Worm (Caenorhabditis elegans) whole organism, young adult: ENCODE measurements around the gene R12B2.13.

Source experiments
- F10E7.11 ChIP-seq: sonication (generic microtip); optimal IDR thresholded peaks from 2 replicates; lab custom pipeline; 2017; ENCODE audit warnings: mild to moderate bottlenecking, missing genetic modification characterization, moderate library complexity, missing compliant biosample characterization
- F33H1.4 ChIP-seq: fragments of 200-800 bp; sonication (Bioruptor generic); IDR thresholded peaks from 2 replicates; pipeline ENCODE4 v1.3.6; 2022; ENCODE audit warnings: missing genetic modification reagents, missing genetic modification characterization, missing compliant biosample characterization
- T07F8.4 ChIP-seq: sonication (generic microtip); optimal IDR thresholded peaks from 2 replicates; lab custom pipeline; 2016; ENCODE audit warnings: mild to moderate bottlenecking, missing genetic modification characterization, moderate library complexity, missing compliant biosample characterization
- ceh-27 ChIP-seq: fragments of 200-800 bp; sonication (Bioruptor generic); optimal IDR thresholded peaks from 2 replicates; lab custom pipeline; 2018; ENCODE audit warnings: mild to moderate bottlenecking, missing genetic modification characterization, moderate library complexity, missing compliant biosample characterization
- chd-7 ChIP-seq: sonication (generic microtip); optimal IDR thresholded peaks from 2 replicates; lab custom pipeline; 2016; ENCODE audit warnings: mild to moderate bottlenecking, missing genetic modification characterization, moderate library complexity, missing compliant biosample characterization
- let-526 ChIP-seq: fragments of 200-800 bp; sonication (Bioruptor generic); IDR thresholded peaks from 2 replicates; pipeline ENCODE4 v1.3.6; 2022; ENCODE audit warnings: missing genetic modification reagents, missing genetic modification characterization, missing compliant biosample characterization
- lin-35 ChIP-seq, 3 experiments: fragments of 150-350 bp in 2 of 3; sonication (generic microtip) in 1 of 3; optimal IDR thresholded peaks; 2 replicates each; lab custom pipeline; 2014 to 2018; ENCODE audit warnings: missing biosample characterization in 3 of 3, missing genetic modification characterization in 3 of 3, missing genetic modification reagents in 3 of 3
- mcd-1 ChIP-seq: fragments of 200-800 bp; sonication (Bioruptor generic); IDR thresholded peaks from 2 replicates; pipeline ENCODE4 v1.3.6; 2022; ENCODE audit warnings: missing genetic modification reagents, missing genetic modification characterization, missing compliant biosample characterization
- nhr-90 ChIP-seq: sonication (generic microtip); optimal IDR thresholded peaks from 2 replicates; lab custom pipeline; 2016; ENCODE audit warnings: missing genotype, mild to moderate bottlenecking, missing genetic modification characterization, missing compliant biosample characterization
- pha-4 ChIP-seq: fragments of 150-350 bp; sonication (generic microtip); optimal IDR thresholded peaks from 2 replicates; lab custom pipeline; 2014; ENCODE audit warnings: missing biosample characterization, missing genetic modification reagents, missing genetic modification characterization
- rcor-1 ChIP-seq: fragments of 200-800 bp; sonication (Bioruptor generic); IDR thresholded peaks from 2 replicates; pipeline ENCODE4 v1.3.6; 2022; ENCODE audit warnings: missing genetic modification reagents, missing genetic modification characterization, missing compliant biosample characterization
- tbp1 ChIP-seq: fragments of 200-800 bp; sonication (Bioruptor generic); optimal IDR thresholded peaks from 2 replicates; lab custom pipeline; 2018; ENCODE audit warnings: mild to moderate bottlenecking, missing genetic modification characterization, missing compliant biosample characterization

ce11 chrIII:5833376-5833775, at the start of gene R12B2.13, which contains the start of gene mdt-15:
- TF ChIP-seq rcor-1 (GFP tag; lab: Robert Waterston, UW) (no peak), lin-35 (GFP tag; optimal IDR thresholded peaks at IDR 0.05; lab: Kevin White, UChicago) (no peak), chd-7 (tag; lab: Kevin White, UChicago) (no peak), let-526 (no peak), mcd-1 (GFP tag; lab: Robert Waterston, UW) (no peak), tbp1 (GFP tag; lab: Kevin White, UChicago) (no peak), F10E7.11 (tag; lab: Kevin White, UChicago) (no peak), F33H1.4 (GFP tag; lab: Robert Waterston, UW) (no peak), T07F8.4 (tag; lab: Kevin White, UChicago) (no peak), pha-4 (tag; lab: Kevin White, UChicago) (no peak), nhr-90 (tag; lab: Kevin White, UChicago) (no peak), ceh-27 (GFP tag; lab: Kevin White, UChicago) (no peak)
